Fruit fly (Drosophila melanogaster) whole organism, embryonic: ENCODE measurements around the gene Drsl1.

Experiments used
- Blimp-1 ChIP-seq: fragments of 200-800 bp; sonication (Bioruptor generic); optimal IDR thresholded peaks from 3 replicates; lab custom pipeline; 2018; ENCODE audit warnings: missing biosample characterization, missing genetic modification characterization, mild to moderate bottlenecking, moderate library complexity, missing genetic modification reagents
- BtbVII ChIP-seq: fragments of 200-800 bp; sonication (Bioruptor generic); optimal IDR thresholded peaks from 3 replicates; lab custom pipeline; 2017; ENCODE audit warnings: missing biosample characterization, mild to moderate bottlenecking, missing genetic modification characterization
- CG10274 ChIP-seq: fragments of 200-800 bp; sonication (Bioruptor generic); optimal IDR thresholded peaks from 3 replicates; lab custom pipeline; 2017; ENCODE audit warnings: missing biosample characterization, mild to moderate bottlenecking, missing genetic modification characterization
- CG10543 ChIP-seq: fragments of 200-800 bp; sonication (Bioruptor generic); optimal IDR thresholded peaks from 3 replicates; lab custom pipeline; 2017; ENCODE audit warnings: missing biosample characterization, mild to moderate bottlenecking, missing genetic modification characterization, moderate library complexity
- CG10565 ChIP-seq: fragments of 200-800 bp; sonication (Bioruptor generic); optimal IDR thresholded peaks from 3 replicates; lab custom pipeline; 2016; ENCODE audit warnings: missing biosample characterization, mild to moderate bottlenecking, missing genetic modification characterization
- CG10654 ChIP-seq: fragments of 200-800 bp; sonication (Bioruptor generic); optimal IDR thresholded peaks from 2 replicates; lab custom pipeline; 2016; ENCODE audit warnings: missing biosample characterization, missing genetic modification characterization
- CG12236 ChIP-seq: fragments of 200-800 bp; sonication (Bioruptor generic); optimal IDR thresholded peaks from 2 replicates; lab custom pipeline; 2016; ENCODE audit warnings: missing biosample characterization, missing genetic modification characterization
- CG13123 ChIP-seq: fragments of 200-800 bp; sonication (Bioruptor generic); optimal IDR thresholded peaks from 2 replicates; lab custom pipeline; 2016; ENCODE audit warnings: missing biosample characterization, missing genetic modification characterization
- CG14667 ChIP-seq: fragments of 200-800 bp; sonication (Bioruptor generic); IDR thresholded peaks from 2 replicates; pipeline ENCODE4 v1.3.6; 2022; ENCODE audit warnings: missing biosample characterization, missing genetic modification characterization
- CG15269 ChIP-seq: fragments of 200-800 bp; sonication (Bioruptor generic); optimal IDR thresholded peaks from 2 replicates; lab custom pipeline; 2018; ENCODE audit warnings: missing biosample characterization, mild to moderate bottlenecking, missing genetic modification characterization, moderate library complexity
- CG15601 ChIP-seq: fragments of 200-800 bp; sonication (Bioruptor generic); optimal IDR thresholded peaks from 3 replicates; lab custom pipeline; 2019; ENCODE audit warnings: missing biosample characterization, mild to moderate bottlenecking, missing genetic modification characterization, moderate library complexity
- CG17186 ChIP-seq: fragments of 200-800 bp; sonication (Bioruptor generic); optimal IDR thresholded peaks from 3 replicates; lab custom pipeline; 2017; ENCODE audit warnings: missing biosample characterization, missing genetic modification reagents, missing genetic modification characterization
- CG18011 ChIP-seq: fragments of 200-800 bp; sonication (Bioruptor generic); optimal IDR thresholded peaks from 2 replicates; lab custom pipeline; 2017; ENCODE audit warnings: missing biosample characterization, missing genetic modification characterization, mild to moderate bottlenecking, moderate library complexity, missing genotype
- CG18599 ChIP-seq: fragments of 200-800 bp; sonication (Bioruptor generic); optimal IDR thresholded peaks from 3 replicates; lab custom pipeline; 2017; ENCODE audit warnings: missing biosample characterization, missing genetic modification characterization, mild to moderate bottlenecking, moderate library complexity, missing genetic modification reagents
- CG30403 ChIP-seq: fragments of 200-800 bp; sonication (Bioruptor generic); optimal IDR thresholded peaks from 3 replicates; lab custom pipeline; 2016; ENCODE audit warnings: missing biosample characterization, missing genetic modification characterization
- CG30431 ChIP-seq: fragments of 200-800 bp; sonication (Bioruptor generic); optimal IDR thresholded peaks from 2 replicates; lab custom pipeline; 2017; ENCODE audit warnings: missing biosample characterization, missing genetic modification characterization
- CG34376 ChIP-seq: fragments of 200-800 bp; sonication (Bioruptor generic); optimal IDR thresholded peaks from 2 replicates; lab custom pipeline; 2018; ENCODE audit warnings: missing biosample characterization, mild to moderate bottlenecking, missing genetic modification characterization
- CG34422 ChIP-seq: fragments of 200-800 bp; sonication (Bioruptor generic); IDR thresholded peaks from 3 replicates; pipeline ENCODE4 v1.3.6; 2022; ENCODE audit warnings: missing biosample characterization, missing genetic modification characterization
- CG43689 ChIP-seq: fragments of 200-800 bp; sonication (Bioruptor generic); IDR thresholded peaks from 2 replicates; pipeline ENCODE4 v1.3.6; 2022; ENCODE audit warnings: missing biosample characterization, missing genetic modification characterization
- CG4424 ChIP-seq: fragments of 200-800 bp; sonication (Bioruptor generic); optimal IDR thresholded peaks from 3 replicates; lab custom pipeline; 2016; ENCODE audit warnings: missing biosample characterization, missing genetic modification characterization
- CG4730 ChIP-seq: fragments of 200-800 bp; sonication (Bioruptor generic); IDR thresholded peaks from 2 replicates; pipeline ENCODE4 v1.3.6; 2022; ENCODE audit warnings: missing biosample characterization, missing genetic modification characterization
- CG6689 ChIP-seq: fragments of 200-800 bp; sonication (Bioruptor generic); IDR thresholded peaks from 2 replicates; pipeline ENCODE4 v1.3.6; 2022; ENCODE audit warnings: missing biosample characterization, missing genetic modification characterization
- D19A ChIP-seq: fragments of 200-800 bp; optimal IDR thresholded peaks from 3 replicates; lab custom pipeline; 2019; ENCODE audit warnings: missing biosample characterization, mild to moderate bottlenecking, missing genetic modification characterization, moderate library complexity
- Dip2 ChIP-seq: fragments of 200-800 bp; sonication (Bioruptor generic); IDR thresholded peaks from 2 replicates; pipeline ENCODE4 v1.3.6; 2022; ENCODE audit warnings: missing biosample characterization, missing genetic modification characterization
- Dip3 ChIP-seq: fragments of 200-800 bp; sonication (Bioruptor generic); optimal IDR thresholded peaks from 3 replicates; lab custom pipeline; 2016; ENCODE audit warnings: missing biosample characterization, missing genetic modification characterization
- Doc2 ChIP-seq: fragments of 200-800 bp; sonication (Bioruptor generic); IDR thresholded peaks from 2 replicates; pipeline ENCODE4 v1.3.6; 2022; ENCODE audit warnings: missing biosample characterization, missing genetic modification characterization
- Dp ChIP-seq: fragments of 200-800 bp; sonication (Bioruptor generic); optimal IDR thresholded peaks from 2 replicates; lab custom pipeline; 2018; ENCODE audit warnings: missing biosample characterization, mild to moderate bottlenecking, missing genetic modification characterization, moderate library complexity
- Fer3 ChIP-seq: fragments of 200-800 bp; sonication (Bioruptor generic); optimal IDR thresholded peaks from 2 replicates; lab custom pipeline; 2018; ENCODE audit warnings: missing biosample characterization, mild to moderate bottlenecking, missing genetic modification characterization, moderate library complexity
- HLH4C ChIP-seq: fragments of 200-800 bp; sonication (Bioruptor generic); IDR thresholded peaks from 3 replicates; pipeline ENCODE4 v1.3.6; 2022; ENCODE audit warnings: missing biosample characterization, missing genetic modification characterization; ENCODE audit not compliant: partially characterized antibody
- HLHmδ ChIP-seq: fragments of 200-800 bp; sonication (Bioruptor generic); optimal IDR thresholded peaks from 2 replicates; lab custom pipeline; 2018; ENCODE audit warnings: missing biosample characterization, mild to moderate bottlenecking, missing genetic modification characterization, moderate library complexity
- Lim3 ChIP-seq: fragments of 200-800 bp; sonication (Bioruptor generic); IDR thresholded peaks from 2 replicates; pipeline ENCODE4 v1.3.6; 2022; ENCODE audit warnings: missing biosample characterization, missing genetic modification characterization
- NC2α ChIP-seq: fragments of 200-800 bp; sonication (Bioruptor generic); optimal IDR thresholded peaks from 2 replicates; lab custom pipeline; 2016; ENCODE audit warnings: missing biosample characterization, missing genetic modification characterization
- Neu2 ChIP-seq: fragments of 200-800 bp; sonication (Bioruptor generic); optimal IDR thresholded peaks from 3 replicates; lab custom pipeline; 2016; ENCODE audit warnings: missing biosample characterization, missing genetic modification characterization, borderline replicate concordance
- Oli ChIP-seq: fragments of 200-800 bp; sonication (Bioruptor generic); optimal IDR thresholded peaks from 2 replicates; lab custom pipeline; 2018; ENCODE audit warnings: missing biosample characterization, mild to moderate bottlenecking, missing genetic modification characterization, moderate library complexity
- Tbp ChIP-seq: fragments of >200 bp; optimal IDR thresholded peaks from 2 replicates; lab custom pipeline; 2018; ENCODE audit warnings: missing biosample characterization, missing genetic modification characterization
- ash1 ChIP-seq: fragments of 200-800 bp; sonication (Bioruptor generic); optimal IDR thresholded peaks from 2 replicates; lab custom pipeline; 2018; ENCODE audit warnings: missing biosample characterization, mild to moderate bottlenecking, missing genetic modification characterization
- chinmo ChIP-seq: fragments of 200-800 bp; sonication (Bioruptor generic); IDR thresholded peaks from 4 replicates; pipeline ENCODE4 v1.3.6; 2022; ENCODE audit warnings: missing biosample characterization, missing genetic modification characterization; ENCODE audit not compliant: partially characterized antibody
- ci ChIP-seq: fragments of 200-800 bp; sonication (Bioruptor generic); IDR thresholded peaks from 3 replicates; pipeline ENCODE4 v1.3.6; 2022; ENCODE audit warnings: missing biosample characterization, missing genetic modification characterization
- croc ChIP-seq: fragments of 200-800 bp; sonication (Bioruptor generic); conservative IDR thresholded peaks from 3 replicates; pipeline ENCODE4 v1.3.6; 2022; ENCODE audit warnings: missing biosample characterization, missing genetic modification characterization
- emc ChIP-seq: fragments of 200-800 bp; sonication (Bioruptor generic); optimal IDR thresholded peaks from 2 replicates; lab custom pipeline; 2016; ENCODE audit warnings: missing biosample characterization, missing genetic modification characterization
- hkb ChIP-seq, 2 experiments: fragments of 200-800 bp in 1 of 2; fragments of >200 bp in 1 of 2; sonication (Bioruptor generic) in 1 of 2; IDR thresholded peaks in 1 of 2; optimal IDR thresholded peaks in 1 of 2; 2 replicates each; pipeline versions ENCODE4 v1.3.6 to Lab custom; 2017 to 2022; ENCODE audit warnings: missing biosample characterization in 1 of 2, missing genetic modification characterization in 1 of 2
- jing ChIP-seq: fragments of 200-800 bp; sonication (Bioruptor generic); optimal IDR thresholded peaks from 2 replicates; lab custom pipeline; 2018; ENCODE audit warnings: missing biosample characterization, mild to moderate bottlenecking, missing genetic modification characterization
- lola ChIP-seq, 3 experiments: fragments of >200 bp in 2 of 3; fragments of 200-800 bp in 1 of 3; sonication (Bioruptor generic) in 1 of 3; optimal IDR thresholded peaks; 2 replicates each; lab custom pipeline; 2017 to 2019; ENCODE audit warnings: missing biosample characterization in 3 of 3, missing genetic modification characterization in 3 of 3, mild to moderate bottlenecking in 1 of 3, moderate library complexity in 1 of 3
- nom ChIP-seq: fragments of 200-800 bp; sonication (Bioruptor generic); optimal IDR thresholded peaks from 2 replicates; lab custom pipeline; 2017; ENCODE audit warnings: missing biosample characterization, missing genetic modification characterization, mild to moderate bottlenecking, moderate library complexity, missing genetic modification reagents
- pho ChIP-seq: fragments of 200-800 bp; sonication (Bioruptor generic); optimal IDR thresholded peaks from 2 replicates; lab custom pipeline; 2016; ENCODE audit warnings: missing biosample characterization, missing genetic modification characterization
- prd ChIP-seq, 3 experiments: fragments of >200 bp in 2 of 3; fragments of 200-800 bp in 1 of 3; sonication (Bioruptor generic) in 1 of 3; optimal IDR thresholded peaks in 2 of 3; IDR thresholded peaks in 1 of 3; 2 replicates in 2 of 3; 3 replicates in 1 of 3; pipeline versions ENCODE4 v1.3.6 to Lab custom; 2017 to 2022; ENCODE audit warnings: missing biosample characterization in 1 of 3, missing genetic modification characterization in 1 of 3
- run ChIP-seq: fragments of 200-800 bp; sonication (Bioruptor generic); optimal IDR thresholded peaks from 3 replicates; lab custom pipeline; 2018; ENCODE audit warnings: missing biosample characterization, mild to moderate bottlenecking, missing genetic modification characterization
- slou ChIP-seq: fragments of 200-800 bp; sonication (Bioruptor generic); optimal IDR thresholded peaks from 3 replicates; lab custom pipeline; 2016; ENCODE audit warnings: missing biosample characterization, missing genetic modification characterization
- tna ChIP-seq: fragments of 200-800 bp; sonication (Bioruptor generic); IDR thresholded peaks from 2 replicates; pipeline ENCODE4 v1.3.6; 2022; ENCODE audit warnings: missing biosample characterization, missing genetic modification characterization; ENCODE audit not compliant: partially characterized antibody
- tup ChIP-seq: fragments of 200-800 bp; sonication (Bioruptor generic); optimal IDR thresholded peaks from 2 replicates; lab custom pipeline; 2016; ENCODE audit warnings: missing biosample characterization, mild to moderate bottlenecking, missing genetic modification characterization, moderate library complexity

Gene Drsl1

DNA sequence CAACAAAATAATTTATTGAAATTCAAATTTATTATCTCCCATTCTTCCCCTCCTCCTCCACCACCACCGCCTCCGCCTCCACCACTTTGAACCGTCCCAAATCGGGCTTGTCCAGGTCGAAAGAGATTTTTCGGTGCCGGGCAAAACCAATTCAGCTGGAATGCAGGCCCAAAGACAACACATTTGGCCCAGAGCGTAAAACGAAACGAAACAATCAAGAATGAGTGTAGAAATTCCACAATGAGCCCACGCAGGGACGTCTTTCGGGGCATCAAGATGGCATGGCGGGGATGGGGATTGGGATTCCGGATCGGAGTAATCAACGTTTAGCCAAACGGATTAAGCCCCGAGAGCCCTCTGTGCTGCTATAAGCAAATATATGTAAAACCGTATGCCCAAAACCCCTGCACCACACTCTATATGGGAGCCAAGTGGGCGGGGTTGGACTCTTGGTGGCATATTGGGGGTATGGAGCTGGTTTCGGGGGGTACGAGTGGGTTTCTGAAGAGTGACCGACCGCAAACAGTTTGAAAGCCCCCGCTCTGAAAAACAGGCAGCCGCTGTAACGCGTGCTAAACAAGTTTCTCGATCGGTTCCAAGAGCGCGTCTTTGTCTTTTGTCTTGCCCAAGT is 48.5 kb upstream of the Drsl1 start (continued):
- TF ChIP-seq CG10543 (GFP tag; lab: Kevin White, UChicago) (no peak), CG12236 (no peak), prd (optimal IDR thresholded peaks at IDR 0.05; lab: Kevin White, UChicago) (no peak), prd (GFP tag; IDR thresholded peaks at IDR 0.05; lab: Robert Waterston, UW) (no peak), Dip3 (GFP tag; lab: Kevin White, UChicago) (no peak), pho (GFP tag; lab: Kevin White, UChicago) (no peak), hkb (optimal IDR thresholded peaks at IDR 0.05; lab: Kevin White, UChicago) (no peak), hkb (GFP tag; IDR thresholded peaks at IDR 0.05; lab: Robert Waterston, UW) (no peak), CG34376 (no peak), CG4424 (GFP tag; lab: Kevin White, UChicago) (no peak), CG15601 (tag; lab: Kevin White, UChicago) (no peak), CG18011 (GFP tag; lab: Kevin White, UChicago) (no peak), nom (no peak), NC2α (GFP tag; lab: Kevin White, UChicago) (no peak), emc (GFP tag; lab: Kevin White, UChicago) (no peak), Neu2 (GFP tag; lab: Kevin White, UChicago) (no peak), CG4730 (GFP tag; lab: Robert Waterston, UW) (no peak), Oli (tag; lab: Kevin White, UChicago) (no peak), ash1 (GFP tag; lab: Kevin White, UChicago) (no peak), CG6689 (GFP tag; lab: Robert Waterston, UW) (no peak), Lim3 (GFP tag; lab: Robert Waterston, UW) (no peak), CG34422 (GFP tag; lab: Robert Waterston, UW) (no peak), BtbVII (GFP tag; lab: Kevin White, UChicago) (no peak), HLHmδ (peak; percentile 57), run (tag; lab: Kevin White, UChicago) (peak; percentile 58), croc (GFP tag; lab: Robert Waterston, UW) (no peak), ci (GFP tag; lab: Robert Waterston, UW) (no peak), Tbp (GFP tag; lab: Kevin White, UChicago) (no peak), CG30431 (GFP tag; lab: Kevin White, UChicago) (no peak), CG10274 (GFP tag; lab: Kevin White, UChicago) (no peak), Blimp-1 (no peak), Dip2 (no peak), CG14667 (GFP tag; lab: Robert Waterston, UW) (no peak), chinmo (GFP tag; lab: Robert Waterston, UW) (peak; percentile 78; the same call in 1 of the 4 replicates), CG13123 (GFP tag; lab: Kevin White, UChicago) (no peak), CG30403 (GFP tag; lab: Kevin White, UChicago) (no peak), CG10654 (GFP tag; lab: Kevin White, UChicago) (no peak), slou (GFP tag; lab: Kevin White, UChicago) (no peak), CG10565 (GFP tag; lab: Kevin White, UChicago) (no peak)

DNA sequence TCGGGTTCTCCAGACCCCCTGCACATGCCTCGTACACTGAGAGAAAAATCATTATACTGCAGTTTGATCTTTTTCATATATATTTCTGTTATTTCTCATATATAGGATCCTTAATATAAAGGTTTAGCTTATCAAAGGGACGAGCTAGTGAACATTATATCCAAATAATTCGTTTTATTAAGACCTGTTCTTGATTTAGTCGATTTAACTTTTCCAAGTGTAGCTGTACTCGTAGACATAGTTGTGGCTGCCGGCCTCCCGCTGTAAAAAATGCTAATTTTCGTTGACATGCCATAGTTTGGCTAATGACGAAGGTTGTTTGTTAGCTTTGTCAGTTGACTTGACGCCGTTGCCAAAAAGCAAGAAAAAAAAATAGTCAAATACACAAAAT is 46.9 kb upstream of the Drsl1 start:
- TF ChIP-seq CG18599 (peak; percentile 87), tup (peak; percentile 74), tna (GFP tag; lab: Robert Waterston, UW) (no peak), CG17186 (GFP tag; lab: Kevin White, UChicago) (peak; percentile 4), jing (peak; percentile 65), HLH4C (GFP tag; lab: Robert Waterston, UW) (no peak), Dp (no peak), CG43689 (GFP tag; lab: Robert Waterston, UW) (peak; percentile 69), lola (GFP tag; optimal IDR thresholded peaks at IDR 0.05; lab: Kevin White, UChicago) (peak in 1 of 3 experiments; percentile 90), Fer3 (tag; lab: Kevin White, UChicago) (peak; percentile 88), D19A (tag; lab: Kevin White, UChicago) (peak; percentile 84), CG15269 (tag; lab: Kevin White, UChicago) (peak; percentile 89), Doc2 (GFP tag; lab: Robert Waterston, UW) (no peak)
